ENCODE assay signal across 2 fruit fly cellular contexts in genomic region chr3R:18795000-18795810, dm6.
TF ChIP-seq lines count a peak whose summit lies in the region.

CG7720 (minus strand) TSS chr3R:18795169.

TF ChIP-seq in whole organism, embryonic, 481 proteins besides CTCF, POLR2A, EP300 and RAD21 (continued from another document and continues in another):
- TF ChIP-seq dati (GFP tag; IDR thresholded peaks at IDR 0.05; lab: Robert Waterston, UW) (no peak), onecut (GFP tag; IDR thresholded peaks at IDR 0.05; lab: Robert Waterston, UW) (peak; percentile 36; the same call in 1 of the 2 replicates), CG16815 (GFP tag; optimal IDR thresholded peaks at IDR 0.05; lab: Kevin White, UChicago) (peak; percentile 17), Deaf1 (tag; optimal IDR thresholded peaks at IDR 0.05; lab: Kevin White, UChicago) (peak; percentile 28), Six4 (GFP tag; optimal IDR thresholded peaks at IDR 0.05; lab: Kevin White, UChicago) (peak; percentile 40), CG7556 (GFP tag; optimal IDR thresholded peaks at IDR 0.05; lab: Kevin White, UChicago) (peak; percentile 58), nau (GFP tag; optimal IDR thresholded peaks at IDR 0.05; lab: Kevin White, UChicago) (peak; percentile 40), CG14667 (GFP tag; IDR thresholded peaks at IDR 0.05; lab: Robert Waterston, UW) (0 out of 2 replicates have a peak, but pooled peaks have one; percentile 14), CG12219 (GFP tag; optimal IDR thresholded peaks at IDR 0.05; lab: Kevin White, UChicago) (peak; percentile 25), org-1 (GFP tag; optimal IDR thresholded peaks at IDR 0.05; lab: Kevin White, UChicago) (peak; percentile 22), ro (GFP tag; IDR thresholded peaks at IDR 0.05; lab: Robert Waterston, UW) (no peak), CG18476 (GFP tag; optimal IDR thresholded peaks at IDR 0.05; lab: Kevin White, UChicago) (peak; percentile 5), CG7372 (GFP tag; IDR thresholded peaks at IDR 0.05; lab: Robert Waterston, UW) (no peak), sima (GFP tag; optimal IDR thresholded peaks at IDR 0.05; lab: Kevin White, UChicago) (no peak), CG13424 (tag; optimal IDR thresholded peaks at IDR 0.05; lab: Kevin White, UChicago) (peak; percentile 64), Mes4 (GFP tag; optimal IDR thresholded peaks at IDR 0.05; lab: Kevin White, UChicago) (no peak), Dip3 (GFP tag; optimal IDR thresholded peaks at IDR 0.05; lab: Kevin White, UChicago) (no peak), CG15269 (tag; optimal IDR thresholded peaks at IDR 0.05; lab: Kevin White, UChicago) (peak; percentile 54), Ssrp (tag; optimal IDR thresholded peaks at IDR 0.05; lab: Kevin White, UChicago) (peak; percentile 48), Chrac-16 (GFP tag; optimal IDR thresholded peaks at IDR 0.05; lab: Kevin White, UChicago) (peak; percentile 26), CG1602 (GFP tag; optimal IDR thresholded peaks at IDR 0.05; lab: Kevin White, UChicago) (peak; percentile 60), CG10147 (GFP tag; optimal IDR thresholded peaks at IDR 0.05; lab: Kevin White, UChicago) (peak; percentile 56), CG10267 (tag; optimal IDR thresholded peaks at IDR 0.05; lab: Kevin White, UChicago) (peak; percentile 15), NfI (GFP tag; optimal IDR thresholded peaks at IDR 0.05; lab: Kevin White, UChicago) (peak; percentile 47), CG9437 (GFP tag; optimal IDR thresholded peaks at IDR 0.05; lab: Kevin White, UChicago) (peak; percentile 62), tgo (GFP tag; IDR thresholded peaks at IDR 0.05; lab: Robert Waterston, UW) (0 out of 3 replicates have a peak, but pooled peaks have one; percentile 24), ERR (GFP tag; optimal IDR thresholded peaks at IDR 0.05; lab: Kevin White, UChicago) (no peak), CG6689 (GFP tag; IDR thresholded peaks at IDR 0.05; lab: Robert Waterston, UW) (0 out of 2 replicates have a peak, but pooled peaks have one; percentile 15), HLH4C (GFP tag; IDR thresholded peaks at IDR 0.05; lab: Robert Waterston, UW; ENCODE audit: partially characterized antibody) (no peak), mam (GFP tag; optimal IDR thresholded peaks at IDR 0.05; lab: Kevin White, UChicago) (no peak), Hr3 (GFP tag; optimal IDR thresholded peaks at IDR 0.05; lab: Kevin White, UChicago) (peak; percentile 51), CG15601 (tag; optimal IDR thresholded peaks at IDR 0.05; lab: Kevin White, UChicago) (peak; percentile 10), unpg (GFP tag; optimal IDR thresholded peaks at IDR 0.05; lab: Kevin White, UChicago) (peak; percentile 11), Bteb2 (GFP tag; optimal IDR thresholded peaks at IDR 0.05; lab: Kevin White, UChicago) (peak; percentile 18), CG11085 (GFP tag; IDR thresholded peaks at IDR 0.05; lab: Robert Waterston, UW) (no peak), sr (GFP tag; IDR thresholded peaks at IDR 0.05; lab: Robert Waterston, UW) (no peak), E2f1 (GFP tag; IDR thresholded peaks at IDR 0.05; lab: Robert Waterston, UW) (0 out of 2 replicates have a peak, but pooled peaks have one; percentile 14), grau (tag; optimal IDR thresholded peaks at IDR 0.05; lab: Kevin White, UChicago) (peak; percentile 57), her (GFP tag; optimal IDR thresholded peaks at IDR 0.05; lab: Kevin White, UChicago) (no peak), CG6791 (GFP tag; IDR thresholded peaks at IDR 0.05; lab: Robert Waterston, UW; ENCODE audit: partially characterized antibody) (no peak), usp (GFP tag; optimal IDR thresholded peaks at IDR 0.05; lab: Kevin White, UChicago) (no peak), CG11093 (GFP tag; IDR thresholded peaks at IDR 0.05; lab: Robert Waterston, UW) (no peak), ewg (GFP tag; optimal IDR thresholded peaks at IDR 0.05; lab: Kevin White, UChicago) (peak; percentile 26), zfh1 (GFP tag; IDR thresholded peaks at IDR 0.05; lab: Robert Waterston, UW) (no peak), al (GFP tag; IDR thresholded peaks at IDR 0.05; lab: Robert Waterston, UW) (0 out of 2 replicates have a peak, but pooled peaks have one; percentile 12), Hmr (GFP tag; optimal IDR thresholded peaks at IDR 0.05; lab: Kevin White, UChicago) (peak; percentile 10), CG10431 (GFP tag; optimal IDR thresholded peaks at IDR 0.05; lab: Kevin White, UChicago) (no peak), CG7786 (GFP tag; optimal IDR thresholded peaks at IDR 0.05; lab: Kevin White, UChicago) (peak; percentile 18), CG9727 (GFP tag; optimal IDR thresholded peaks at IDR 0.05; lab: Kevin White, UChicago) (peak; percentile 23), Max (GFP tag; optimal IDR thresholded peaks at IDR 0.05; lab: Kevin White, UChicago) (peak; percentile 39), CG12769 (tag; optimal IDR thresholded peaks at IDR 0.05; lab: Kevin White, UChicago) (peak; percentile 24), CG6854 (GFP tag; optimal IDR thresholded peaks at IDR 0.05; lab: Kevin White, UChicago) (peak; percentile 42), CG18262 (tag; optimal IDR thresholded peaks at IDR 0.05; lab: Kevin White, UChicago) (peak; percentile 38), lola (GFP tag; optimal IDR thresholded peaks at IDR 0.05; lab: Kevin White, UChicago) (peak in 1 of 3 experiments; percentile 38), CG3838 (GFP tag; optimal IDR thresholded peaks at IDR 0.05; lab: Kevin White, UChicago) (no peak), CG10209 (GFP tag; optimal IDR thresholded peaks at IDR 0.05; lab: Kevin White, UChicago) (peak; percentile 46), CG9932 (GFP tag; IDR thresholded peaks at IDR 0.05; lab: Robert Waterston, UW) (peak; percentile 44; the same call in 1 of the 2 replicates), D19A (tag; optimal IDR thresholded peaks at IDR 0.05; lab: Kevin White, UChicago) (peak; percentile 36), Vsx1 (GFP tag; optimal IDR thresholded peaks at IDR 0.05; lab: Kevin White, UChicago) (peak; percentile 16), Sox102F (GFP tag; optimal IDR thresholded peaks at IDR 0.05; lab: Kevin White, UChicago) (peak; percentile 68), CG17359 (tag; optimal IDR thresholded peaks at IDR 0.05; lab: Kevin White, UChicago) (peak; percentile 27), CG16863 (GFP tag; optimal IDR thresholded peaks at IDR 0.05; lab: Kevin White, UChicago) (peak; percentile 40), CG7839 (tag; optimal IDR thresholded peaks at IDR 0.05; lab: Kevin White, UChicago) (peak; percentile 37), Atf-2 (GFP tag; optimal IDR thresholded peaks at IDR 0.05; lab: Kevin White, UChicago) (peak; percentile 6), shn (GFP tag; optimal IDR thresholded peaks at IDR 0.05; lab: Kevin White, UChicago) (peak; percentile 17)

TF ChIP-seq in whole organism, prepupa, 60 proteins besides CTCF, POLR2A, EP300 and RAD21 (continued from another document):
- TF ChIP-seq Sox102F (GFP tag; optimal IDR thresholded peaks at IDR 0.05; lab: Kevin White, UChicago) = peak; percentile 74
- TF ChIP-seq CG6276 (GFP tag; optimal IDR thresholded peaks at IDR 0.05; lab: Kevin White, UChicago) = peak; percentile 66
- peak; percentile 84 for TF ChIP-seq Eip78C (GFP tag; lab: Kevin White, UChicago)
- peak; percentile 87 for TF ChIP-seq esn (GFP tag; optimal IDR thresholded peaks at IDR 0.05; lab: Kevin White, UChicago)
- TF ChIP-seq Ets21C (GFP tag; optimal IDR thresholded peaks at IDR 0.05; lab: Kevin White, UChicago) = peak; percentile 61
- TF ChIP-seq Gug (GFP tag; IDR thresholded peaks at IDR 0.05; lab: Robert Waterston, UW) = no peak
- no peak for TF ChIP-seq CG16779 (tag; optimal IDR thresholded peaks at IDR 0.05; lab: Kevin White, UChicago)
- peak; percentile 67 for TF ChIP-seq CG10631 (GFP tag; optimal IDR thresholded peaks at IDR 0.05; lab: Kevin White, UChicago)
- no peak for TF ChIP-seq Hr38 (GFP tag; optimal IDR thresholded peaks at IDR 0.05; lab: Kevin White, UChicago)
- peak; percentile 44 for TF ChIP-seq CG6808 (GFP tag; optimal IDR thresholded peaks at IDR 0.05; lab: Kevin White, UChicago)
- peak; percentile 70 for TF ChIP-seq CG11902 (GFP tag; optimal IDR thresholded peaks at IDR 0.05; lab: Kevin White, UChicago)
- TF ChIP-seq CG1621 (tag; optimal IDR thresholded peaks at IDR 0.05; lab: Kevin White, UChicago) = no peak
- TF ChIP-seq svp (GFP tag; lab: Kevin White, UChicago) = peak; percentile 88
- TF ChIP-seq net (GFP tag; optimal IDR thresholded peaks at IDR 0.05; lab: Kevin White, UChicago) = peak; percentile 72
- peak; percentile 45 for TF ChIP-seq spab (GFP tag; optimal IDR thresholded peaks at IDR 0.05; lab: Kevin White, UChicago)
- TF ChIP-seq Blimp-1 (GFP tag; optimal IDR thresholded peaks at IDR 0.05; lab: Kevin White, UChicago) = peak; percentile 49
- peak; percentile 45 for TF ChIP-seq vri (GFP tag; optimal IDR thresholded peaks at IDR 0.05; lab: Kevin White, UChicago)
- TF ChIP-seq CG32006 (GFP tag; optimal IDR thresholded peaks at IDR 0.05; lab: Kevin White, UChicago) = peak; percentile 79
- peak; percentile 50 for TF ChIP-seq CG4318 (GFP tag; optimal IDR thresholded peaks at IDR 0.05; lab: Kevin White, UChicago)
- peak; percentile 70 for TF ChIP-seq CG34406 (GFP tag; optimal IDR thresholded peaks at IDR 0.05; lab: Kevin White, UChicago)
- TF ChIP-seq eg (GFP tag; IDR thresholded peaks at IDR 0.05; lab: Robert Waterston, UW) = no peak
- TF ChIP-seq CG10669 (GFP tag; optimal IDR thresholded peaks at IDR 0.05; lab: Kevin White, UChicago) = peak; percentile 56
- TF ChIP-seq fkh (GFP tag; optimal IDR thresholded peaks at IDR 0.05; lab: Kevin White, UChicago) = no peak
- TF ChIP-seq Smox (GFP tag; optimal IDR thresholded peaks at IDR 0.05; lab: Kevin White, UChicago) = peak; percentile 81
- TF ChIP-seq OdsH (GFP tag; optimal IDR thresholded peaks at IDR 0.05; lab: Kevin White, UChicago) = peak; percentile 81
- peak; percentile 60 for TF ChIP-seq fd59A (GFP tag; optimal IDR thresholded peaks at IDR 0.05; lab: Kevin White, UChicago)
- TF ChIP-seq salr (GFP tag; optimal IDR thresholded peaks at IDR 0.05; lab: Kevin White, UChicago) = peak; percentile 4 to 76
- peak; percentile 84 for TF ChIP-seq cyc (GFP tag; optimal IDR thresholded peaks at IDR 0.05; lab: Kevin White, UChicago)
- TF ChIP-seq Ets96B (tag; optimal IDR thresholded peaks at IDR 0.05; lab: Kevin White, UChicago) = peak; percentile 59
- TF ChIP-seq topi (GFP tag; optimal IDR thresholded peaks at IDR 0.05; lab: Kevin White, UChicago) = peak; percentile 80
- no peak for TF ChIP-seq Eip93F (GFP tag; optimal IDR thresholded peaks at IDR 0.05; lab: Kevin White, UChicago)
- TF ChIP-seq CG8119 (GFP tag; IDR thresholded peaks at IDR 0.05; lab: Robert Waterston, UW) = peak; percentile 51; the same call in 2 of the 3 replicates
- peak; percentile 75 for TF ChIP-seq achi (GFP tag; optimal IDR thresholded peaks at IDR 0.05; lab: Kevin White, UChicago)
- peak; percentile 79 for TF ChIP-seq pdm3 (GFP tag; optimal IDR thresholded peaks at IDR 0.05; lab: Kevin White, UChicago)
- TF ChIP-seq Eip75B (GFP tag; optimal IDR thresholded peaks at IDR 0.05; lab: Kevin White, UChicago) = peak; percentile 57
- peak; percentile 65 for TF ChIP-seq CG8632 (GFP tag; optimal IDR thresholded peaks at IDR 0.05; lab: Kevin White, UChicago)
- TF ChIP-seq Hr39 (GFP tag; optimal IDR thresholded peaks at IDR 0.05; lab: Kevin White, UChicago) = peak; percentile 84
- TF ChIP-seq Lpt (GFP tag; optimal IDR thresholded peaks at IDR 0.05; lab: Kevin White, UChicago) = peak; percentile 16
- TF ChIP-seq CG31627 (GFP tag; optimal IDR thresholded peaks at IDR 0.05; lab: Kevin White, UChicago) = peak; percentile 82
TF ChIP-seq in whole organism, prepupa: peak in this region for 46.
